Worm (Caenorhabditis elegans): ENCODE results near the gene rpoa-12.

DNA sequence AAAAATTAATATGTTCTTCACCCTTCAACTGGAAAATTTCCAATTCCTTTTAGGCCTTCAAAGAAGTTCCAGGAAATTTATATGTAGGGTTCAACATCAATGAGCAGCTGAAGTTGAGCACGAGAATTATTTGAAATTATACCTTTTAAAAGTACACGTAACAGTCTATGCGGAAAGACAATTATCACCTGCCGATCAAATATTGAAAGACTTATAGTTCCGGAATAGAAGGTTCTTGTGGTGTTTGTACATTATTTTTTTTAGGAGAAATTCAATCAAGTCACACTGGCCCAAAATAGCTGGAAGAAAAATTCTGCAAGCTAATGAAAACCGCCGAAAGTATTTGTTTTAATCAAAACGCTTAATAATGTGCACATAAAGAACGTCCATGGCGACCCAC is 42.9 kb downstream of the rpoa-12 start:
- TF ChIP-seq sox-4 (tag; optimal IDR thresholded peaks at IDR 0.05) (no peak), nhr-19 (GFP tag; conservative IDR thresholded peaks at IDR 0.05) (no peak), lin-35 (GFP tag; optimal IDR thresholded peaks at IDR 0.05) (no peak)

Measured in whole organism, L1 larva.